Fruit fly (Drosophila melanogaster) whole organism: ENCODE measurements around the gene Qsox2.

Source experiments
- Dll ChIP-seq: fragments of >200 bp; optimal IDR thresholded peaks from 2 replicates; lab custom pipeline; 2017
- psq ChIP-seq: fragments of >200 bp; optimal IDR thresholded peaks from 2 replicates; lab custom pipeline; 2017
- usp ChIP-seq: fragments of >200 bp; optimal IDR thresholded peaks from 2 replicates; lab custom pipeline; 2017; ENCODE audit warnings: missing biosample characterization, missing genetic modification characterization, mixed read lengths

dm6 chr3R:21867819-21868218 lies 45.7 kb upstream of the Qsox2 start, which contains the start of the genes CG6569 and Cby:
- TF ChIP-seq Dll (lab: Kevin White, UChicago): no peak
- no peak for TF ChIP-seq psq (lab: Kevin White, UChicago)
- TF ChIP-seq usp (GFP tag; lab: Kevin White, UChicago): no peak
